Fruit fly (Drosophila melanogaster) whole organism, embryonic: Measurements from ENCODE around the gene gt.

ENCODE experiments used
- Abd-B ChIP-seq: fragments of 200-800 bp; sonication (Bioruptor generic); optimal IDR thresholded peaks from 2 replicates; lab custom pipeline; 2018; ENCODE audit warnings: missing biosample characterization, mild to moderate bottlenecking, missing genetic modification characterization, moderate library complexity
- D19B ChIP-seq: fragments of 200-800 bp; sonication (Bioruptor generic); optimal IDR thresholded peaks from 2 replicates; lab custom pipeline; 2017; ENCODE audit warnings: missing biosample characterization, mild to moderate bottlenecking, missing genetic modification characterization
- sens ChIP-seq: fragments of 200-800 bp; sonication (Bioruptor generic); peaks from one replicate; lab custom pipeline; 2016; ENCODE audit warnings: missing biosample characterization, missing genetic modification characterization
- shn ChIP-seq: fragments of 200-800 bp; sonication (Bioruptor generic); optimal IDR thresholded peaks from 3 replicates; lab custom pipeline; 2016; ENCODE audit warnings: missing biosample characterization, missing genetic modification characterization

dm6 chrX:2387579-2388362 is 41.0 kb downstream of the gt start, which contains the start of gene PsGEF:
- TF ChIP-seq Abd-B (no peak), sens (GFP tag; lab: Kevin White, UChicago) (peak; percentile 83), D19B (GFP tag; lab: Kevin White, UChicago) (no peak), shn (GFP tag; lab: Kevin White, UChicago) (no peak)
